Fruit fly (Drosophila melanogaster) whole organism, embryonic: Measurements from ENCODE around the gene Ktch.

ENCODE experiments used
- Aef1 ChIP-seq: fragments of 200-800 bp; sonication (Bioruptor generic); IDR thresholded peaks from 3 replicates; pipeline ENCODE4 v1.3.6; 2022; ENCODE audit warnings: missing biosample characterization, missing genetic modification characterization
- Antp ChIP-seq: fragments of 200-800 bp; sonication (Bioruptor generic); optimal IDR thresholded peaks from 3 replicates; lab custom pipeline; 2016; ENCODE audit warnings: missing biosample characterization, missing genetic modification characterization
- B-H2 ChIP-seq: fragments of 200-800 bp; sonication (Bioruptor generic); optimal IDR thresholded peaks from 2 replicates; lab custom pipeline; 2018; ENCODE audit warnings: missing biosample characterization, mild to moderate bottlenecking, missing genetic modification characterization
- CG1024 ChIP-seq: fragments of 200-800 bp; sonication (Bioruptor generic); IDR thresholded peaks from 2 replicates; pipeline ENCODE4 v1.3.6; 2022; ENCODE audit warnings: missing biosample characterization, missing genetic modification characterization
- CG11456 ChIP-seq: fragments of 200-800 bp; sonication (Bioruptor generic); IDR thresholded peaks from 3 replicates; pipeline ENCODE4 v1.3.6; 2022; ENCODE audit warnings: missing biosample characterization, missing genetic modification characterization
- CG13287 ChIP-seq: fragments of 200-800 bp; sonication (Bioruptor generic); IDR thresholded peaks from 2 replicates; pipeline ENCODE4 v1.3.6; 2022; ENCODE audit warnings: missing biosample characterization, missing genetic modification characterization; ENCODE audit not compliant: partially characterized antibody
- CG31441 ChIP-seq: fragments of 200-800 bp; sonication (Bioruptor generic); IDR thresholded peaks from 2 replicates; pipeline ENCODE4 v1.3.6; 2022; ENCODE audit warnings: missing biosample characterization, missing genetic modification characterization
- CG3163 ChIP-seq: fragments of 200-800 bp; sonication (Bioruptor generic); optimal IDR thresholded peaks from 3 replicates; lab custom pipeline; 2016; ENCODE audit warnings: missing biosample characterization, missing genetic modification characterization
- CG32532 ChIP-seq: fragments of 200-800 bp; sonication (Bioruptor generic); IDR thresholded peaks from 2 replicates; pipeline ENCODE4 v1.3.6; 2022; ENCODE audit warnings: missing biosample characterization, missing genetic modification characterization
- CG3838 ChIP-seq: fragments of 200-800 bp; sonication (Bioruptor generic); optimal IDR thresholded peaks from 3 replicates; lab custom pipeline; 2016; ENCODE audit warnings: missing biosample characterization, missing genetic modification characterization
- CG4820 ChIP-seq: fragments of 200-800 bp; sonication (Bioruptor generic); optimal IDR thresholded peaks from 3 replicates; lab custom pipeline; 2016; ENCODE audit warnings: missing biosample characterization, missing genetic modification characterization
- CG6765 ChIP-seq: fragments of 200-800 bp; sonication (Bioruptor generic); optimal IDR thresholded peaks from 3 replicates; lab custom pipeline; 2017; ENCODE audit warnings: missing biosample characterization, mild to moderate bottlenecking, missing genetic modification characterization
- CG6813 ChIP-seq: fragments of 200-800 bp; sonication (Bioruptor generic); optimal IDR thresholded peaks from 2 replicates; lab custom pipeline; 2017; ENCODE audit warnings: missing biosample characterization, missing genetic modification characterization, mild to moderate bottlenecking, moderate library complexity, missing genetic modification reagents
- Camta ChIP-seq: fragments of 200-800 bp; sonication (Bioruptor generic); optimal IDR thresholded peaks from 2 replicates; lab custom pipeline; 2016; ENCODE audit warnings: missing biosample characterization, missing genetic modification characterization
- D ChIP-seq, 2 experiments: fragments of 200-800 bp in 1 of 2; fragments of >200 bp in 1 of 2; sonication (Bioruptor generic) in 1 of 2; optimal IDR thresholded peaks; 2 replicates in 1 of 2; 3 replicates in 1 of 2; lab custom pipeline; 2017; ENCODE audit warnings: mild to moderate bottlenecking in 1 of 2, missing biosample characterization in 1 of 2, missing genetic modification characterization in 1 of 2, missing genetic modification reagents in 1 of 2
- Drgx ChIP-seq: fragments of 200-800 bp; sonication (Bioruptor generic); IDR thresholded peaks from 2 replicates; pipeline ENCODE4 v1.3.6; 2022; ENCODE audit warnings: missing biosample characterization, missing genetic modification characterization
- Ets65A ChIP-seq: fragments of 200-800 bp; sonication (Bioruptor generic); peaks from one replicate; lab custom pipeline; 2016; ENCODE audit warnings: missing biosample characterization, missing genetic modification characterization
- HmgD ChIP-seq: fragments of 200-800 bp; sonication (Bioruptor generic); optimal IDR thresholded peaks from 3 replicates; lab custom pipeline; 2016; ENCODE audit warnings: missing biosample characterization, missing genetic modification characterization
- Hmr ChIP-seq: fragments of 200-800 bp; sonication (Bioruptor generic); optimal IDR thresholded peaks from 3 replicates; lab custom pipeline; 2017; ENCODE audit warnings: mild to moderate bottlenecking, missing biosample characterization, missing genetic modification reagents, missing genetic modification characterization
- Hmx ChIP-seq: fragments of 200-800 bp; sonication (Bioruptor generic); optimal IDR thresholded peaks from 2 replicates; lab custom pipeline; 2016; ENCODE audit warnings: missing biosample characterization, missing genetic modification characterization
- Max ChIP-seq: fragments of 200-800 bp; sonication (Bioruptor generic); optimal IDR thresholded peaks from 2 replicates; lab custom pipeline; 2016; ENCODE audit warnings: missing biosample characterization, mild to moderate bottlenecking, missing genetic modification characterization
- Oli ChIP-seq: fragments of 200-800 bp; sonication (Bioruptor generic); optimal IDR thresholded peaks from 2 replicates; lab custom pipeline; 2018; ENCODE audit warnings: missing biosample characterization, mild to moderate bottlenecking, missing genetic modification characterization, moderate library complexity
- Opbp ChIP-seq: fragments of 200-800 bp; sonication (Bioruptor generic); IDR thresholded peaks from 3 replicates; pipeline ENCODE4 v1.3.6; 2022; ENCODE audit warnings: missing biosample characterization, missing genetic modification characterization; ENCODE audit not compliant: partially characterized antibody
- PHDP ChIP-seq: fragments of 200-800 bp; sonication (Bioruptor generic); optimal IDR thresholded peaks from 3 replicates; lab custom pipeline; 2018; ENCODE audit warnings: missing biosample characterization, mild to moderate bottlenecking, missing genetic modification characterization, moderate library complexity
- Pdp1 ChIP-seq, 2 experiments: fragments of 200-800 bp; sonication (Bioruptor generic); optimal IDR thresholded peaks; 3 replicates each; lab custom pipeline; 2016; ENCODE audit warnings: missing biosample characterization in 2 of 2, missing genetic modification characterization in 2 of 2, mild to moderate bottlenecking in 1 of 2, moderate library complexity in 1 of 2
- Trl ChIP-seq, 3 experiments: fragments of >200 bp in 2 of 3; fragments of 200-800 bp in 1 of 3; sonication (Bioruptor generic) in 1 of 3; optimal IDR thresholded peaks; 2 replicates in 1 of 3; 3 replicates in 2 of 3; lab custom pipeline; 2016 to 2017; ENCODE audit warnings: missing biosample characterization in 1 of 3, missing genetic modification characterization in 1 of 3
- Xrp1 ChIP-seq: fragments of 200-800 bp; sonication (Bioruptor generic); IDR thresholded peaks from 2 replicates; pipeline ENCODE4 v1.3.6; 2022; ENCODE audit warnings: missing biosample characterization, missing genetic modification characterization
- cas ChIP-seq: fragments of 200-800 bp; sonication (Bioruptor generic); IDR thresholded peaks from 2 replicates; pipeline ENCODE4 v1.3.6; 2022; ENCODE audit warnings: missing biosample characterization, missing genetic modification characterization
- dan ChIP-seq: fragments of 200-800 bp; sonication (Bioruptor generic); IDR thresholded peaks from 2 replicates; pipeline ENCODE4 v1.3.6; 2022; ENCODE audit warnings: missing biosample characterization, missing genetic modification characterization
- dati ChIP-seq: fragments of 200-800 bp; sonication (Bioruptor generic); IDR thresholded peaks from 2 replicates; pipeline ENCODE4 v1.3.6; 2022; ENCODE audit warnings: missing biosample characterization, missing genetic modification characterization
- eyg ChIP-seq: fragments of 200-800 bp; sonication (Bioruptor generic); optimal IDR thresholded peaks from 3 replicates; lab custom pipeline; 2016; ENCODE audit warnings: missing biosample characterization, missing genetic modification characterization
- ftz-f1 ChIP-seq: fragments of 200-800 bp; sonication (Bioruptor generic); optimal IDR thresholded peaks from 2 replicates; lab custom pipeline; 2016; ENCODE audit warnings: missing biosample characterization, missing genetic modification characterization
- gem ChIP-seq: fragments of 200-800 bp; sonication (Bioruptor generic); optimal IDR thresholded peaks from 2 replicates; lab custom pipeline; 2019; ENCODE audit warnings: missing biosample characterization, mild to moderate bottlenecking, missing genetic modification characterization, moderate library complexity
- gfzf ChIP-seq: fragments of 200-800 bp; sonication (Bioruptor generic); optimal IDR thresholded peaks from 2 replicates; lab custom pipeline; 2016; ENCODE audit warnings: missing biosample characterization, mild to moderate bottlenecking, missing genetic modification characterization, moderate library complexity
- hkb ChIP-seq, 2 experiments: fragments of 200-800 bp in 1 of 2; fragments of >200 bp in 1 of 2; sonication (Bioruptor generic) in 1 of 2; IDR thresholded peaks in 1 of 2; optimal IDR thresholded peaks in 1 of 2; 2 replicates each; pipeline versions ENCODE4 v1.3.6 to Lab custom; 2017 to 2022; ENCODE audit warnings: missing biosample characterization in 1 of 2, missing genetic modification characterization in 1 of 2
- kni ChIP-seq: fragments of 200-800 bp; sonication (Bioruptor generic); optimal IDR thresholded peaks from 3 replicates; lab custom pipeline; 2017; ENCODE audit warnings: mild to moderate bottlenecking, missing biosample characterization, missing genetic modification reagents, missing genetic modification characterization
- lilli ChIP-seq: fragments of 200-800 bp; sonication (Bioruptor generic); optimal IDR thresholded peaks from 3 replicates; lab custom pipeline; 2016; ENCODE audit warnings: missing biosample characterization, missing genetic modification characterization
- maf-S ChIP-seq: fragments of 200-800 bp; sonication (Bioruptor generic); optimal IDR thresholded peaks from 2 replicates; lab custom pipeline; 2016; ENCODE audit warnings: missing biosample characterization, missing genetic modification characterization
- mld ChIP-seq: fragments of 200-800 bp; sonication (Bioruptor generic); IDR thresholded peaks from 3 replicates; pipeline ENCODE4 v1.3.6; 2022; ENCODE audit warnings: missing biosample characterization, missing genetic modification characterization; ENCODE audit not compliant: partially characterized antibody
- odd ChIP-seq: fragments of 200-800 bp; sonication (Bioruptor generic); optimal IDR thresholded peaks from 2 replicates; lab custom pipeline; 2017; ENCODE audit warnings: missing biosample characterization, mild to moderate bottlenecking, missing genetic modification characterization
- onecut ChIP-seq: fragments of 200-800 bp; sonication (Bioruptor generic); IDR thresholded peaks from 2 replicates; pipeline ENCODE4 v1.3.6; 2022; ENCODE audit warnings: missing biosample characterization, missing genetic modification characterization
- pzg ChIP-seq: fragments of 200-800 bp; sonication (Bioruptor generic); optimal IDR thresholded peaks from 3 replicates; lab custom pipeline; 2018; ENCODE audit warnings: missing biosample characterization, mild to moderate bottlenecking, missing genetic modification characterization, moderate library complexity
- ro ChIP-seq: fragments of 200-800 bp; sonication (Bioruptor generic); IDR thresholded peaks from 2 replicates; pipeline ENCODE4 v1.3.6; 2022; ENCODE audit warnings: missing biosample characterization, missing genetic modification characterization
- slp2 ChIP-seq: fragments of 200-800 bp; sonication (Bioruptor generic); optimal IDR thresholded peaks from 2 replicates; lab custom pipeline; 2016; ENCODE audit warnings: missing biosample characterization, missing genetic modification characterization
- so ChIP-seq: fragments of 200-800 bp; sonication (Bioruptor generic); IDR thresholded peaks from 3 replicates; pipeline ENCODE4 v1.3.6; 2022; ENCODE audit warnings: missing biosample characterization, missing genetic modification characterization
- sob ChIP-seq: fragments of 200-800 bp; sonication (Bioruptor generic); IDR thresholded peaks from 2 replicates; pipeline ENCODE4 v1.3.6; 2022; ENCODE audit warnings: missing biosample characterization, missing genetic modification characterization
- tap ChIP-seq: fragments of 200-800 bp; optimal IDR thresholded peaks from 3 replicates; lab custom pipeline; 2019; ENCODE audit warnings: missing biosample characterization, mild to moderate bottlenecking, missing genetic modification characterization, moderate library complexity
- zen2 ChIP-seq: fragments of 200-800 bp; sonication (Bioruptor generic); IDR thresholded peaks from 3 replicates; pipeline ENCODE4 v1.3.6; 2022; ENCODE audit warnings: missing biosample characterization, missing genetic modification characterization; ENCODE audit not compliant: partially characterized antibody
- zfh1 ChIP-seq: fragments of 200-800 bp; sonication (Bioruptor generic); IDR thresholded peaks from 3 replicates; pipeline ENCODE4 v1.3.6; 2022; ENCODE audit warnings: missing biosample characterization, missing genetic modification characterization

Ktch gene

dm6 chr3R:31134056-31134455 lies 3.6 kb upstream of the Ktch start, which contains the start of gene Gycbeta100B (continued):
- TF ChIP-seq Ets65A (peak; percentile 44), maf-S (no peak), CG32532 (peak; percentile 67; the same call in 1 of the 2 replicates), pzg (no peak), tap (tag; lab: Kevin White, UChicago) (peak; percentile 34), D (optimal IDR thresholded peaks at IDR 0.05; lab: Kevin White, UChicago) (no peak), D (GFP tag; optimal IDR thresholded peaks at IDR 0.05; lab: Kevin White, UChicago) (peak; percentile 9), CG1024 (GFP tag; lab: Robert Waterston, UW) (0 out of 2 replicates have a peak, but pooled peaks have one; percentile 21), CG11456 (0 out of 3 replicates have a peak, but pooled peaks have one; percentile 62), CG6813 (peak; percentile 46), CG13287 (GFP tag; lab: Robert Waterston, UW) (no peak), HmgD (GFP tag; lab: Kevin White, UChicago) (no peak), Max (GFP tag; lab: Kevin White, UChicago) (peak; percentile 1), slp2 (no peak), Pdp1 (GFP tag; optimal IDR thresholded peaks at IDR 0.05; lab: Kevin White, UChicago) (no peak), Aef1 (GFP tag; lab: Robert Waterston, UW) (0 out of 3 replicates have a peak, but pooled peaks have one; percentile 17), Drgx (GFP tag; lab: Robert Waterston, UW) (no peak), gfzf (GFP tag; lab: Kevin White, UChicago) (no peak), Xrp1 (no peak), onecut (GFP tag; lab: Robert Waterston, UW) (peak; percentile 64), ftz-f1 (GFP tag; lab: Kevin White, UChicago) (no peak), sob (0 out of 2 replicates have a peak, but pooled peaks have one; percentile 29), Trl (optimal IDR thresholded peaks at IDR 0.05; lab: Kevin White, UChicago) (no peak), Trl (GFP tag; optimal IDR thresholded peaks at IDR 0.05; lab: Kevin White, UChicago) (peak; percentile 6), hkb (optimal IDR thresholded peaks at IDR 0.05; lab: Kevin White, UChicago) (no peak), hkb (GFP tag; IDR thresholded peaks at IDR 0.05; lab: Robert Waterston, UW) (peak; percentile 46; the same call in 1 of the 2 replicates), eyg (no peak), mld (GFP tag; lab: Robert Waterston, UW) (no peak), dati (GFP tag; lab: Robert Waterston, UW) (no peak), B-H2 (GFP tag; lab: Kevin White, UChicago) (peak; percentile 56), Antp (GFP tag; lab: Kevin White, UChicago) (peak; percentile 1), CG3838 (no peak), Hmr (GFP tag; lab: Kevin White, UChicago) (peak; percentile 63), Hmx (GFP tag; lab: Kevin White, UChicago) (no peak), Camta (no peak), CG31441 (GFP tag; lab: Robert Waterston, UW) (peak; percentile 16; the same call in 1 of the 2 replicates), zfh1 (no peak), cas (GFP tag; lab: Robert Waterston, UW) (no peak), dan (GFP tag; lab: Robert Waterston, UW) (no peak), Oli (tag; lab: Kevin White, UChicago) (peak; percentile 29), kni (no peak), Opbp (GFP tag; lab: Robert Waterston, UW) (no peak), so (GFP tag; lab: Robert Waterston, UW) (no peak), CG6765 (peak; percentile 80), ro (GFP tag; lab: Robert Waterston, UW) (0 out of 2 replicates have a peak, but pooled peaks have one; percentile 24), odd (GFP tag; lab: Kevin White, UChicago) (peak; percentile 40), zen2 (GFP tag; lab: Robert Waterston, UW) (no peak), lilli (GFP tag; lab: Kevin White, UChicago) (peak; percentile 16), gem (tag; lab: Kevin White, UChicago) (peak; percentile 7), CG3163 (GFP tag; lab: Kevin White, UChicago) (no peak), CG4820 (no peak), PHDP (tag; lab: Kevin White, UChicago) (peak; percentile 55)
